Worm (Caenorhabditis elegans) whole organism, L4 larva: ENCODE results near the gene T19D7.5.

Experiments used
- F26F4.8 ChIP-seq: fragments of 200-800 bp; sonication (Bioruptor generic); conservative IDR thresholded peaks from 2 replicates; pipeline ENCODE4 v1.3.6; 2022; ENCODE audit warnings: missing genetic modification characterization, missing compliant biosample characterization
- T26A8.4 ChIP-seq: fragments of 200-800 bp; sonication (Bioruptor generic); IDR thresholded peaks from 2 replicates; pipeline ENCODE4 v1.3.6; 2022; ENCODE audit warnings: missing genetic modification characterization, missing compliant biosample characterization
- Y105C5A.15 ChIP-seq: fragments of 200-800 bp; sonication (Bioruptor generic); IDR thresholded peaks from 2 replicates; pipeline ENCODE4 v1.3.6; 2022; ENCODE audit warnings: missing genetic modification characterization, missing compliant biosample characterization
- Y48G9A.11 ChIP-seq: fragments of 200-800 bp; sonication (Bioruptor generic); IDR thresholded peaks from 2 replicates; pipeline ENCODE4 v1.3.6; 2022; ENCODE audit warnings: missing genetic modification reagents, missing genetic modification characterization, missing compliant biosample characterization
- aha-1 ChIP-seq: fragments of 150-350 bp; peaks from one replicate; lab custom pipeline; 2014; ENCODE audit warnings: missing biosample characterization, missing genetic modification characterization
- arid-1 ChIP-seq: fragments of 200-800 bp; sonication (Bioruptor generic); conservative IDR thresholded peaks from 2 replicates; pipeline ENCODE4 v1.3.6; 2022; ENCODE audit warnings: missing genetic modification reagents, missing genetic modification characterization, missing compliant biosample characterization
- ceh-20 ChIP-seq: fragments of 200-800 bp; sonication (Bioruptor generic); IDR thresholded peaks from 2 replicates; pipeline ENCODE4 v1.3.6; 2022; ENCODE audit warnings: missing genetic modification reagents, missing genetic modification characterization, missing compliant biosample characterization
- ceh-28 ChIP-seq: fragments of 150-350 bp; optimal IDR thresholded peaks from 2 replicates; lab custom pipeline; 2014; ENCODE audit warnings: missing biosample characterization, missing genetic modification reagents, missing genetic modification characterization
- ceh-32 ChIP-seq: sonication (generic microtip); optimal IDR thresholded peaks from 2 replicates; lab custom pipeline; 2016; ENCODE audit warnings: mild to moderate bottlenecking, missing genetic modification characterization, missing compliant biosample characterization; ENCODE audit not compliant: poor library complexity
- daf-19 ChIP-seq: fragments of 200-800 bp; sonication (Bioruptor generic); conservative IDR thresholded peaks from 2 replicates; pipeline ENCODE4 v1.3.6; 2022; ENCODE audit warnings: missing genetic modification characterization, missing compliant biosample characterization
- dmd-8 ChIP-seq: fragments of 200-800 bp; sonication (Bioruptor generic); IDR thresholded peaks from 2 replicates; pipeline ENCODE4 v1.3.6; 2022; ENCODE audit warnings: missing genetic modification characterization, missing compliant biosample characterization
- dmd-9 ChIP-seq: fragments of 200-800 bp; sonication (Bioruptor generic); IDR thresholded peaks from 2 replicates; pipeline ENCODE4 v1.3.6; 2022; ENCODE audit warnings: missing genetic modification reagents, missing genetic modification characterization, missing compliant biosample characterization
- dpl-1 ChIP-seq: fragments of 150-350 bp; optimal IDR thresholded peaks from 2 replicates; lab custom pipeline; 2014; ENCODE audit warnings: missing biosample characterization, missing genetic modification reagents, missing genetic modification characterization
- dve-1 ChIP-seq: sonication (generic microtip); optimal IDR thresholded peaks from 2 replicates; lab custom pipeline; 2017; ENCODE audit warnings: antibody characterized with exemption, mild to moderate bottlenecking, missing genetic modification characterization, missing compliant biosample characterization; ENCODE audit not compliant: insufficient read depth
- fkh-10 ChIP-seq: fragments of 150-350 bp; optimal IDR thresholded peaks from 2 replicates; lab custom pipeline; 2014; ENCODE audit warnings: missing biosample characterization, missing genetic modification reagents, missing genetic modification characterization
- fos-1 ChIP-seq: fragments of 150-350 bp; optimal IDR thresholded peaks from 2 replicates; lab custom pipeline; 2014; ENCODE audit warnings: missing biosample characterization, missing genetic modification characterization
- hlh-11 ChIP-seq: fragments of 200-800 bp; sonication (Bioruptor generic); optimal IDR thresholded peaks from 2 replicates; lab custom pipeline; 2018; ENCODE audit warnings: mild to moderate bottlenecking, missing genetic modification characterization, missing compliant biosample characterization
- hlh-30 ChIP-seq: sonication (generic microtip); optimal IDR thresholded peaks from 2 replicates; lab custom pipeline; 2017; ENCODE audit warnings: antibody characterized with exemption, mild to moderate bottlenecking, missing genetic modification characterization, missing compliant biosample characterization; ENCODE audit not compliant: insufficient read depth
- hmg-1.1 ChIP-seq: fragments of 200-800 bp; sonication (Bioruptor generic); IDR thresholded peaks from 2 replicates; pipeline ENCODE4 v1.3.6; 2022; ENCODE audit warnings: missing genetic modification reagents, missing genetic modification characterization, missing compliant biosample characterization
- jun-1 ChIP-seq: fragments of 150-350 bp; optimal IDR thresholded peaks from 2 replicates; lab custom pipeline; 2014; ENCODE audit warnings: missing biosample characterization, missing genetic modification reagents, missing genetic modification characterization
- lin-15B ChIP-seq: fragments of 150-350 bp; sonication (generic microtip); optimal IDR thresholded peaks from 3 replicates; lab custom pipeline; 2014; ENCODE audit warnings: missing biosample characterization, missing genetic modification characterization
- lin-29 ChIP-seq: fragments of 200-800 bp; sonication (Bioruptor generic); IDR thresholded peaks from 2 replicates; pipeline ENCODE4 v1.3.6; 2022; ENCODE audit warnings: missing genetic modification reagents, missing genetic modification characterization, missing compliant biosample characterization
- mxl-2 ChIP-seq: fragments of 200-800 bp; sonication (Bioruptor generic); conservative IDR thresholded peaks from 2 replicates; pipeline ENCODE4 v1.3.6; 2022; ENCODE audit warnings: missing genetic modification reagents, missing genetic modification characterization, missing compliant biosample characterization
- mxl-3 ChIP-seq: fragments of 200-800 bp; sonication (Bioruptor generic); optimal IDR thresholded peaks from 2 replicates; lab custom pipeline; 2018; ENCODE audit warnings: mild to moderate bottlenecking, missing genetic modification characterization, missing compliant biosample characterization
- nhr-10 ChIP-seq: fragments of 150-350 bp; optimal IDR thresholded peaks from 2 replicates; lab custom pipeline; 2014; ENCODE audit warnings: missing biosample characterization, missing genetic modification characterization
- nhr-102 ChIP-seq: sonication (generic microtip); optimal IDR thresholded peaks from 2 replicates; lab custom pipeline; 2016; ENCODE audit warnings: mild to moderate bottlenecking, missing genetic modification characterization, moderate library complexity, missing compliant biosample characterization
- nhr-237 ChIP-seq: sonication (generic microtip); optimal IDR thresholded peaks from 2 replicates; lab custom pipeline; 2017; ENCODE audit warnings: missing biosample characterization, missing genetic modification characterization
- nhr-28 ChIP-seq: fragments of 150-350 bp; optimal IDR thresholded peaks from 2 replicates; lab custom pipeline; 2014; ENCODE audit warnings: missing biosample characterization, missing genetic modification characterization
- rbr-2 ChIP-seq: sonication (generic microtip); optimal IDR thresholded peaks from 2 replicates; lab custom pipeline; 2016; ENCODE audit warnings: missing genotype, missing genetic modification characterization, missing compliant biosample characterization
- saeg-2 ChIP-seq: fragments of 200-800 bp; sonication (Bioruptor generic); IDR thresholded peaks from 2 replicates; pipeline ENCODE4 v1.3.6; 2022; ENCODE audit warnings: missing genetic modification reagents, missing genetic modification characterization, missing compliant biosample characterization
- snpc-1.2 ChIP-seq: fragments of 200-800 bp; sonication (Bioruptor generic); IDR thresholded peaks from 2 replicates; pipeline ENCODE4 v1.3.6; 2022; ENCODE audit warnings: missing genetic modification reagents, missing genetic modification characterization, missing compliant biosample characterization
- tag-97 ChIP-seq: fragments of 200-800 bp; sonication (Bioruptor generic); IDR thresholded peaks from 2 replicates; pipeline ENCODE4 v1.3.6; 2022; ENCODE audit warnings: missing genetic modification characterization, missing compliant biosample characterization
- unc-39 ChIP-seq: sonication (generic microtip); optimal IDR thresholded peaks from 2 replicates; lab custom pipeline; 2017; ENCODE audit warnings: missing biosample characterization, missing genetic modification characterization
- zag-1 ChIP-seq: fragments of 150-350 bp; optimal IDR thresholded peaks from 2 replicates; lab custom pipeline; 2014; ENCODE audit warnings: missing biosample characterization, missing genetic modification characterization
- zfp-2 ChIP-seq: sonication (generic microtip); optimal IDR thresholded peaks from 2 replicates; lab custom pipeline; 2016; ENCODE audit warnings: mild to moderate bottlenecking, missing genetic modification characterization, missing compliant biosample characterization
- zip-2 ChIP-seq: fragments of 150-350 bp; optimal IDR thresholded peaks from 2 replicates; lab custom pipeline; 2014; ENCODE audit warnings: missing biosample characterization, missing genetic modification characterization

T19D7.5 gene

DNA sequence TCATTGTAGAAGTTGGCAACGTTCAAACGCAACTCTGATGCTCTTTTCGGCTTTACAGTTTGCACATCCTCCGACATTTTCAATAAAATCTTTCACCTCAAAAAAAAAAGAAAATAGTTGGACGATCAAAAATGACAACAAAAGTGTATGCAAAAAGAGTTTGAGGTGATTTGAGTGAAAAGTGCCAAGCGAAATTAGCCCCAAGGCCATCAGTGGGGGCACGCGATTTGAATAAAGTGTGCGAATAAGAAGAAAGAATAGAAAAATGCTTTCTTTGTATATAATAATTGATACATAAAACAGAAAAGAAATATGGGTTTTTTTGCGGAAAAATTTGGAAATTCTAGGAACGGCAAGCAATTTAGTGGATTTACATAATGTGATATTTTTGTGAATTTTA lies at the start of gene T19D7.5:
TSS of gene T19D7.5 (minus strand) at position 101 of the 400 bp plus-strand sequence.
- peak; percentile 11 for TF ChIP-seq aha-1 (tag; lab: Kevin White, UChicago)
- no peak for TF ChIP-seq daf-19 (GFP tag; lab: Robert Waterston, UW)

DNA sequence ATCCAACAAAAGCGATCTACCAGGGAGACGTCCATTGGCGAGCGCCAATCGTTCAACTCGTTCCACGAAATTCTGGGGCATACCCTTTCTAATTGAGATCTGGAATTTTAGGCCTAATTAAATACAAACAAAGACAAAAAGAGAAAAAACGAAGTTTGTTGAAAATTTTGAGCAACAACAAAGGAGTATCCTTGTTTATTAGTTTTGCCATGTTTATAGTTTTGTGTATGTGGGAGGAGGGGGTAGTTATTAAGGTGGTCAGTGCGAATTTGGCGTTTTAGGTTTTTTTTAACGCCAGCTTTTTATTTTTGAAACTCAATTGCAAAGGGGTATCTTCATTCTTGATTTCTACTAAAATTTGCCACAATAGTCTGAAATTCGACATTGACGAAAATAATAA lies 48.4 kb upstream of the T19D7.5 start, which contains the start of gene irk-2:
TSS of gene irk-2 (minus strand) at position 101 of the 400 bp plus-strand sequence.
- TF ChIP-seq dmd-9 (GFP tag; lab: Robert Waterston, UW) = no peak

DNA sequence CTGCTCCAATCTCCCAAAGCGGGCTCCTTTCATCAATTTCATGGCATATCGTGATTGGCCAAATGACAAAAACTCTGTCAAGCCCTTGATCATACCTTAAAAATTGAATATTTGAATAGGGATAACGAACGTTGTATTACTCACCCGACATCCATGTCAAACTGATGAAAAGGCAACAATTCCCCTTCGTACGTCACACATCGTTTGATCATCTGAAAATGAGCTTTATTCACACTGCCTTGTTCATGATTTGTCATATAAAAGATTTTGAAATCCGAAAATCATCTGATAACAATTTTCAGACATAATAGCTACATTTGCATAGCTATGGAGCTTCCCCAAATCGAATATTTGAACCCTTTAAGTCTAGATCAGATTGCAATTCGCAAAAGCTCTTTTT lies 40.5 kb upstream of the T19D7.5 start, which contains the start of gene M02A10.1:
TSS of gene M02A10.1 (plus strand) at position 301 of the 400 bp plus-strand sequence.
- TF ChIP-seq arid-1 (no peak), F26F4.8 (GFP tag; lab: Robert Waterston, UW) (no peak), jun-1 (no peak), ceh-32 (tag; lab: Kevin White, UChicago) (no peak), nhr-28 (tag; lab: Kevin White, UChicago) (no peak), unc-39 (tag; lab: Kevin White, UChicago) (no peak), saeg-2 (no peak), hmg-1.1 (no peak), fos-1 (no peak), nhr-10 (no peak)

DNA sequence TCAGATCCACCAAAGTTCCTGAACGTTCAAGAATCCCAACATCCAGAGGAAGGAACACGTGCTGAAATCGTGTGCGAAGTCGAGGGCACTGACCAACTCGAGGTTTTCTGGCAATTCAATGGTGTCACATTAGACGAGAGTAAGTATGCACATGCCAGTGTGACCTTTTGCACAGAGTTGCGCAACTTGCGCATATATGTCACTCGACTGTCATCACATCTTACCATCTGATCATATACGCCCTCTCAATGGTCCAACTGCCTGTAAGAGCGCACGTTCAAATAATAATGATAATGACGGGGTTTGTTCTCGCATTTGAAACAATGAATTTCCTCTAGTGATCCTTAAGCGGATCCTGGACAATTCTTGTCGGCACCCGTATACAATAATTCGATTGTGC lies 30.2 kb upstream of the T19D7.5 start:
- TF ChIP-seq aha-1 (tag; lab: Kevin White, UChicago) (peak; percentile 19), snpc-1.2 (GFP tag; lab: Robert Waterston, UW) (no peak)

DNA sequence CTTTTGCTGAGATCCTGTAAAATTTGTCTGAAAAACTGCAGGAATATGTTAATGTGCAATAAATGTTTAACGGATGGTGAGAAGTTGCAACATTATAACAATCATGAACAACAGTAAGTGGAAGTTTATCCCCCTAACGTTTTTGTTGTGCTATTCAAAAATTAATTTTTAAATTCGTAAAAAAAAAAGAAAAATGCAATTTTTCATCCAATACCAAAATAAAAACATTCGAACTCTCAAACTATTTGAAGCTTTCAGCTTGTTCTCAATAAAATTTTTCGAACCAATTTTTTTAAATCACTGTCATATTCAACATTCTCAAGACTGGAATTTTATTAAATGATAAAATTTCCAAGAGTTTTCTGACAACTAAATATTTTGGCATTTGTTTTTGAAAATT lies 25.6 kb upstream of the T19D7.5 start, which contains the start of gene ncam-1:
TSS of gene ncam-1 (plus strand) at position 301 of the 400 bp plus-strand sequence.
- no peak for TF ChIP-seq mxl-3 (GFP tag; lab: Kevin White, UChicago)
- no peak for TF ChIP-seq ceh-28 (tag; lab: Kevin White, UChicago)
- no peak for TF ChIP-seq rbr-2
- no peak for TF ChIP-seq hmg-1.1
- no peak for TF ChIP-seq fkh-10 (GFP tag; lab: Kevin White, UChicago)
- no peak for TF ChIP-seq mxl-2 (GFP tag; lab: Robert Waterston, UW)
- TF ChIP-seq zag-1 (tag; lab: Kevin White, UChicago) = no peak
- TF ChIP-seq lin-15B (tag; lab: Kevin White, UChicago) = no peak
- TF ChIP-seq saeg-2 = no peak

DNA sequence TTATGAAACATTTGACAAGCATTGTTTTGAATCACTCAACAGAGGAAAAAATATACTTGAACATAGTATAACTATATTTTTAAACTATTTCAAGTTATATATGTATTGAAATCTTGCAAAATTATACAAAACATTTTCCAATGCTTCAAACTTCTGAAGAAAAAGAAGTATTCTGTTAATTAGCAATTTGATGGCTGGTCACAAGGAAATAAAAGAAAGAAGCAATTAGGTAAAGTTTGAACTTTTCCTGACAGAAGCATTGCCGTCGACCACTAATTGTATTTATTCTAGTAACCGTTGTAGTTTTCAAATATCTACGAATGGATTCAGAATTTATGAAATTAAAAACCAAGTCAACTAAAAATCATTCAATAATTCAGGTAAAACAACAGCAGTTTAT lies 22.6 kb upstream of the T19D7.5 start:
- TF ChIP-seq nhr-237 (tag; lab: Kevin White, UChicago) = no peak
- TF ChIP-seq rbr-2 = no peak
- no peak for TF ChIP-seq dpl-1 (GFP tag; lab: Kevin White, UChicago)
- TF ChIP-seq saeg-2 = no peak
- TF ChIP-seq Y48G9A.11 (GFP tag; lab: Robert Waterston, UW) = no peak
- TF ChIP-seq lin-29 (GFP tag; lab: Robert Waterston, UW) = no peak
- TF ChIP-seq Y105C5A.15 (GFP tag; lab: Robert Waterston, UW) = no peak
- TF ChIP-seq tag-97 (GFP tag; lab: Robert Waterston, UW) = no peak
- no peak for TF ChIP-seq aha-1 (tag; lab: Kevin White, UChicago)

DNA sequence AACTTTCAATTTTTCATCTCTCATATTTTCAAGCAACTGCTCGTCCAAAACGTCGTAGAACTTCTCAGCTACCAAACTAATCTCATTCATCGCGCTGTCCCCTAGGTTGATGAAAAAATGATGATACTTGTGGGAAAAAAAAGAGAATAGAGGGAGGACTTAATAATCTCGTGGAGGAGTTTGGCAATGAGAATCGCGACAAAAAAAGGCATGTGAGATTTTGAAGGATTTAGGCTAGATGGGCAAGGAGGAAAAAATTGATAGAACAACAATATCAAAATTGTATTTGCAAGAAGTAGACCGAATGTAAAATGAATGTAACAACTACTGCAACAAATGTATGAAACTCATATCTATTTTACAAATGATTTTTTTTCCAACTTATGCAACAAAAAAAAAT lies 16.7 kb upstream of the T19D7.5 start, which contains the start of gene Y9C12A.1:
TSS of gene Y9C12A.1 (minus strand) at position 101 of the 400 bp plus-strand sequence.
- no peak for TF ChIP-seq dve-1 (tag; lab: Kevin White, UChicago)
- no peak for TF ChIP-seq nhr-10
- no peak for TF ChIP-seq ceh-20 (GFP tag; lab: Robert Waterston, UW)
- TF ChIP-seq hlh-11 = no peak
- no peak for TF ChIP-seq T26A8.4 (GFP tag; lab: Robert Waterston, UW)
- no peak for TF ChIP-seq nhr-102 (tag; lab: Kevin White, UChicago)
- TF ChIP-seq zip-2 (tag; lab: Kevin White, UChicago) = no peak
- TF ChIP-seq zfp-2 = no peak
- TF ChIP-seq nhr-28 (tag; lab: Kevin White, UChicago) = no peak
- no peak for TF ChIP-seq hlh-30 (tag; lab: Kevin White, UChicago)
- no peak for TF ChIP-seq dmd-8 (GFP tag; lab: Robert Waterston, UW)
- TF ChIP-seq, all 104 proteins: peak for 0
